Worm (Caenorhabditis elegans) whole organism, mixed stage, embryonic: ENCODE results near the gene F57H12.6.

Experiments
- M03D4.4 ChIP-seq: sonication (generic microtip); optimal IDR thresholded peaks from 2 replicates; lab custom pipeline; 2017; ENCODE audit warnings: mild to moderate bottlenecking, missing genetic modification characterization, missing compliant biosample characterization
- ceh-43 ChIP-seq: fragments of 200-800 bp; sonication (Bioruptor generic); optimal IDR thresholded peaks from 2 replicates; lab custom pipeline; 2018; ENCODE audit warnings: mild to moderate bottlenecking, missing genetic modification characterization, moderate library complexity, missing compliant biosample characterization
- cnd-1 ChIP-seq: fragments of 200-800 bp; sonication (Bioruptor generic); optimal IDR thresholded peaks from 2 replicates; lab custom pipeline; 2018; ENCODE audit warnings: mild to moderate bottlenecking, missing genetic modification characterization, missing compliant biosample characterization
- drap-1 ChIP-seq: fragments of 200-800 bp; sonication (Bioruptor generic); optimal IDR thresholded peaks from 3 replicates; lab custom pipeline; 2018; ENCODE audit warnings: mild to moderate bottlenecking, missing genetic modification characterization, missing compliant biosample characterization
- hlh-1 ChIP-seq: fragments of 150-350 bp; optimal IDR thresholded peaks from 2 replicates; lab custom pipeline; 2014; ENCODE audit warnings: missing biosample characterization, missing genetic modification reagents, missing genetic modification characterization
- lin-32 ChIP-seq: fragments of 200-800 bp; sonication (Bioruptor generic); optimal IDR thresholded peaks from 2 replicates; lab custom pipeline; 2018; ENCODE audit warnings: mild to moderate bottlenecking, missing genetic modification characterization, missing compliant biosample characterization
- mep-1 ChIP-seq: fragments of 150-350 bp; optimal IDR thresholded peaks from 2 replicates; lab custom pipeline; 2017; ENCODE audit warnings: missing biosample characterization, missing genetic modification reagents, missing genetic modification characterization, inconsistent platforms
- nhr-237 ChIP-seq: fragments of 150-350 bp; optimal IDR thresholded peaks from 2 replicates; lab custom pipeline; 2014; ENCODE audit warnings: missing biosample characterization, missing genetic modification characterization
- nhr-28 ChIP-seq: fragments of 150-350 bp; optimal IDR thresholded peaks from 2 replicates; lab custom pipeline; 2014; ENCODE audit warnings: missing biosample characterization, missing genetic modification characterization
- snpc-4 ChIP-seq: fragments of 150-350 bp; optimal IDR thresholded peaks from 2 replicates; lab custom pipeline; 2014; ENCODE audit warnings: missing biosample characterization, missing genetic modification characterization
- unc-120 ChIP-seq: sonication (generic microtip); optimal IDR thresholded peaks from 2 replicates; lab custom pipeline; 2017; ENCODE audit warnings: missing genetic modification characterization, missing compliant biosample characterization; ENCODE audit not compliant: poor library complexity, severe bottlenecking
- unc-39 ChIP-seq: fragments of 150-350 bp; optimal IDR thresholded peaks from 2 replicates; lab custom pipeline; 2014; ENCODE audit warnings: missing biosample characterization, missing genetic modification characterization
- unc-62 ChIP-seq: fragments of 150-350 bp; optimal IDR thresholded peaks from 2 replicates; lab custom pipeline; 2014; ENCODE audit warnings: missing biosample characterization, missing genetic modification reagents, missing genetic modification characterization
- ztf-11 ChIP-seq: fragments of 150-350 bp; optimal IDR thresholded peaks from 2 replicates; lab custom pipeline; 2014; ENCODE audit warnings: missing biosample characterization, missing genetic modification characterization

- TF ChIP-seq cnd-1 (tag; lab: Kevin White, UChicago) (no peak), unc-39 (tag; lab: Kevin White, UChicago) (no peak), nhr-237 (tag; lab: Kevin White, UChicago) (no peak), drap-1 (no peak), unc-62 (no peak), hlh-1 (no peak), nhr-28 (tag; lab: Kevin White, UChicago) (no peak), ceh-43 (GFP tag; lab: Kevin White, UChicago) (no peak), snpc-4 (tag; lab: Kevin White, UChicago) (no peak), ztf-11 (tag; lab: Kevin White, UChicago) (no peak), M03D4.4 (tag; lab: Kevin White, UChicago) (no peak), unc-120 (tag; lab: Kevin White, UChicago) (no peak), lin-32 (GFP tag; lab: Kevin White, UChicago) (no peak), mep-1 (no peak)
These were observed 37.3 kb downstream of the F57H12.6 start, which contains the start of gene F20D12.7 for ce11 chrIV:7938834-7939233.
